Worm (Caenorhabditis elegans) whole organism, L2 larva: Measurements from ENCODE around the gene gldi-6.

ENCODE experiments used
- aly-2 ChIP-seq: fragments of 150-350 bp; optimal IDR thresholded peaks from 2 replicates; lab custom pipeline; 2014; ENCODE audit warnings: missing biosample characterization, missing genetic modification characterization
- elt-3 ChIP-seq: sonication (generic microtip); optimal IDR thresholded peaks from 2 replicates; lab custom pipeline; 2017; ENCODE audit warnings: missing biosample characterization, missing genetic modification characterization
- lin-39 ChIP-seq: fragments of 150-350 bp; optimal IDR thresholded peaks from 2 replicates; lab custom pipeline; 2014; ENCODE audit warnings: missing biosample characterization, missing genetic modification reagents, missing genetic modification characterization
- mdl-1 ChIP-seq, 2 experiments: fragments of 150-350 bp in 1 of 2; sonication (generic microtip) in 1 of 2; optimal IDR thresholded peaks; 2 replicates each; lab custom pipeline; 2017; ENCODE audit warnings: missing biosample characterization in 2 of 2, missing genetic modification characterization in 2 of 2
- nhr-11 ChIP-seq: fragments of 150-350 bp; optimal IDR thresholded peaks from 2 replicates; lab custom pipeline; 2014; ENCODE audit warnings: missing biosample characterization, missing genetic modification characterization
- nhr-12 ChIP-seq: fragments of 150-350 bp; optimal IDR thresholded peaks from 2 replicates; lab custom pipeline; 2014; ENCODE audit warnings: missing biosample characterization, missing genetic modification characterization
- nhr-21 ChIP-seq: fragments of 150-350 bp; optimal IDR thresholded peaks from 2 replicates; lab custom pipeline; 2014; ENCODE audit warnings: missing biosample characterization, missing genetic modification characterization
- nhr-25 ChIP-seq: fragments of 150-350 bp; sonication (generic microtip); optimal IDR thresholded peaks from 3 replicates; lab custom pipeline; 2014; ENCODE audit warnings: missing biosample characterization, missing genetic modification characterization
- skn-1 ChIP-seq: sonication (generic microtip); optimal IDR thresholded peaks from 2 replicates; lab custom pipeline; 2017; ENCODE audit warnings: missing biosample characterization, missing genetic modification characterization
- snpc-4 ChIP-seq: fragments of 150-350 bp; optimal IDR thresholded peaks from 2 replicates; lab custom pipeline; 2014; ENCODE audit warnings: missing biosample characterization, missing genetic modification characterization
- unc-39 ChIP-seq: fragments of 150-350 bp; optimal IDR thresholded peaks from 2 replicates; lab custom pipeline; 2014; ENCODE audit warnings: missing biosample characterization, missing genetic modification characterization
- ztf-4 ChIP-seq: fragments of 150-350 bp; optimal IDR thresholded peaks from 2 replicates; lab custom pipeline; 2014; ENCODE audit warnings: missing biosample characterization, missing genetic modification characterization

DNA sequence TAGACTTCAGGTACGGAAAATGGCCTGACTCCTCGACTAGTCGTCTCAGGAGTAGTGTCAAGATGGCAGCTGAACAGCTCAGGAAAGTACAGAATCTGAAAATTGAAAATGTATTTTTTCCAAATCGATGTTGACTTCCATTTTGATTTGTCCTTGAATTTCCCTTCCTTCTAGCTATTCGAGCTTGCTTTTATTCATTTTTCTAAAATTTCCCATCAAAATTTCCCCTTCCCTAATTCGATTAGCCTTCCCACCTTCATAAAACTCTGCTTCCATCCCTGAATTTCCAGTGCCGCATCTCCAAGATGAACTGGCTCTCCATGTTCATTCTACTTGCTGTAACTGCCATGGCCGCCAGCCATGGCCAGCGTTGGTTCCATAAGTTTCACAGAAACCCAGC, 26.1 kb downstream of the gldi-6 start, which contains the start of gene Y49F6B.6:
- TF ChIP-seq nhr-25 (no peak), mdl-1 (tag; optimal IDR thresholded peaks at IDR 0.05; lab: Kevin White, UChicago) (no peak), unc-39 (tag; lab: Kevin White, UChicago) (no peak), lin-39 (tag; lab: Kevin White, UChicago) (no peak), nhr-12 (tag; lab: Kevin White, UChicago) (no peak), ztf-4 (tag; lab: Kevin White, UChicago) (no peak), elt-3 (tag; lab: Kevin White, UChicago) (no peak), aly-2 (tag; lab: Kevin White, UChicago) (no peak), nhr-21 (tag; lab: Kevin White, UChicago) (no peak), skn-1 (tag; lab: Kevin White, UChicago) (no peak), nhr-11 (tag; lab: Kevin White, UChicago) (no peak), snpc-4 (no peak)
